Worm (Caenorhabditis elegans): ENCODE data around the gene unc-62.
A peak's percentile ranks its signal among the peaks of the same experiment; 100 is the strongest.

The unc-62 gene

DNA sequence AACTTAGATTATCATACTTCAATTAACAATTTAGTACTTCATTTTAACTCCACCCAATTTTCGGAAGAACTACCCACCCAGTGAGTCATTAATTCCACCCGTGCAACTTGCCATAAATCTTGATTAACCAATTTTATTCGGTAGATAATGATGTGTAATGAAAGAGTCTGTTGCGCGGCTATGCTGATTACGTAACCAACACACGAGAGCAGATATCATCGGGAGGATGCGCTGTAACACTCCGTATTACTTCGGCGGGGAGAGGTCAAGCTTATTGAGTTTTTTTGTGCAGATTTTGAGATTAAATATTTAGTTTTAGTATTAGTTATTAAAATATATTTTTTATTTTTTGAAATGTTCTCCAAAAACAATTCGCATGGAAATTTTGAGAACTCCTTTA lies 8.3 kb upstream of the unc-62 start:
- no peak for TF ChIP-seq nhr-237 (tag; optimal IDR thresholded peaks at IDR 0.05)
- TF ChIP-seq alr-1 (tag; optimal IDR thresholded peaks at IDR 0.05; ENCODE audit: borderline replicate concordance) = no peak
- TF ChIP-seq pag-3 (tag; optimal IDR thresholded peaks at IDR 0.05; ENCODE audit: borderline replicate concordance, insufficient read depth) = no peak
- TF ChIP-seq ceh-88 (GFP tag; IDR thresholded peaks at IDR 0.05) = no peak
- TF ChIP-seq blmp-1 (tag; optimal IDR thresholded peaks at IDR 0.05) = no peak
- TF ChIP-seq elt-3 (tag; optimal IDR thresholded peaks at IDR 0.05) = no peak
- no peak for TF ChIP-seq unc-30 (tag; optimal IDR thresholded peaks at IDR 0.05)
- TF ChIP-seq tbx-2 (tag; optimal IDR thresholded peaks at IDR 0.05) = no peak
- TF ChIP-seq pqm-1 (tag; optimal IDR thresholded peaks at IDR 0.05) = no peak
- no peak for TF ChIP-seq irx-1 (tag; optimal IDR thresholded peaks at IDR 0.05)
- no peak for TF ChIP-seq ztf-4 (tag; optimal IDR thresholded peaks at IDR 0.05)
- no peak for TF ChIP-seq snu-23 (GFP tag; optimal IDR thresholded peaks at IDR 0.05)
- TF ChIP-seq C34B4.2 (tag; optimal IDR thresholded peaks at IDR 0.05) = no peak
- no peak for TF ChIP-seq nhr-12 (tag; optimal IDR thresholded peaks at IDR 0.05)
- no peak for TF ChIP-seq egl-13 (tag; optimal IDR thresholded peaks at IDR 0.05)
- no peak for TF ChIP-seq isw-1 (GFP tag; IDR thresholded peaks at IDR 0.05)

DNA sequence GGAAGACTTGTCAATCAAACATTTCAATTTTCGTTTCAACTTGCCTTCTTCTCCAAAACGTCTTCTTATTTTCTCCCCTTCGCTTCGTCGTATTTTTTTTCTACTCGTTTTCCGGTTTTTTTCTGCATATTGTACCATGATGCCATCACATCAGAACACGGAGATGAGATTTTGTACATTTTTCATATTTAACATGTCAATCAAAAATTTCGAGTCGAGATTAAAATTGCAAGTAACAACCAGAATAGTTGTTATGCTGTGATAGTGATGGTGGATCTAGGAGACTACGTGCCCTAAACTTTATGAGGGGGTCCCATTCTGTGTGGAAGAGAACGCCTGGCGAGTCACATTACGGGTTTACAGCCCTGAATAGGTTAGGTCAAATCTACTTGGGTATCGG lies 7.4 kb upstream of the unc-62 start:
- TF ChIP-seq sup-37 (GFP tag; optimal IDR thresholded peaks at IDR 0.05) (no peak), grh-1 (GFP tag; IDR thresholded peaks at IDR 0.05) (no peak), mep-1 (tag; optimal IDR thresholded peaks at IDR 0.05) (no peak), tlp-1 (tag; optimal IDR thresholded peaks at IDR 0.05) (no peak), unc-130 (tag; optimal IDR thresholded peaks at IDR 0.05) (no peak), zag-1 (tag; optimal IDR thresholded peaks at IDR 0.05) (no peak), nhr-77 (tag; optimal IDR thresholded peaks at IDR 0.05) (no peak), lin-14 (GFP tag; optimal IDR thresholded peaks at IDR 0.05) (no peak), pag-3 (tag; optimal IDR thresholded peaks at IDR 0.05; ENCODE audit: borderline replicate concordance, insufficient read depth) (no peak), blmp-1 (tag; optimal IDR thresholded peaks at IDR 0.05) (no peak), vab-15 (tag; optimal IDR thresholded peaks at IDR 0.05) (no peak)

- TF ChIP-seq lin-39 (tag; optimal IDR thresholded peaks at IDR 0.05) (no peak), nhr-71 (tag; optimal IDR thresholded peaks at IDR 0.05) (peak; percentile 26), Y116A8C.19 (tag; optimal IDR thresholded peaks at IDR 0.05; ENCODE audit: borderline replicate concordance) (no peak), unc-86 (tag; optimal IDR thresholded peaks at IDR 0.05) (no peak), dpl-1 (GFP tag; optimal IDR thresholded peaks at IDR 0.05) (no peak), F16B12.6 (tag; optimal IDR thresholded peaks at IDR 0.05) (no peak), efl-3 (GFP tag; optimal IDR thresholded peaks at IDR 0.05) (no peak), lin-15B (tag; optimal IDR thresholded peaks at IDR 0.05) (no peak), lsy-2 (tag; optimal IDR thresholded peaks at IDR 0.05) (peak in 1 of 2 experiments; percentile 6), lin-14 (GFP tag; optimal IDR thresholded peaks at IDR 0.05) (peak; percentile 27), rnt-1 (tag; optimal IDR thresholded peaks at IDR 0.05) (peak; percentile 73), unc-98 (GFP tag; IDR thresholded peaks at IDR 0.05) (no peak)
These were observed 5.8 kb upstream of the unc-62 start for ce11 chrV:4491273-4492094.
